Fruit fly (Drosophila melanogaster) whole organism, embryonic: ENCODE results near the gene CG9676.

Experiments
- Adf1 ChIP-seq: fragments of 200-800 bp; sonication (Bioruptor generic); IDR thresholded peaks from 2 replicates; pipeline ENCODE4 v1.3.6; 2022; ENCODE audit warnings: missing biosample characterization, missing genetic modification characterization
- Atf6 ChIP-seq: fragments of 200-800 bp; sonication (Bioruptor generic); IDR thresholded peaks from 2 replicates; pipeline ENCODE4 v1.3.6; 2022; ENCODE audit warnings: missing biosample characterization, missing genetic modification characterization
- CG12659 ChIP-seq: fragments of 200-800 bp; sonication (Bioruptor generic); optimal IDR thresholded peaks from 3 replicates; lab custom pipeline; 2017; ENCODE audit warnings: mild to moderate bottlenecking, missing biosample characterization, missing genetic modification reagents, missing genetic modification characterization
- CG15479 ChIP-seq: fragments of 200-800 bp; sonication (Bioruptor generic); optimal IDR thresholded peaks from 3 replicates; lab custom pipeline; 2019; ENCODE audit warnings: missing biosample characterization, mild to moderate bottlenecking, missing genetic modification characterization, moderate library complexity
- CG15601 ChIP-seq: fragments of 200-800 bp; sonication (Bioruptor generic); optimal IDR thresholded peaks from 3 replicates; lab custom pipeline; 2019; ENCODE audit warnings: missing biosample characterization, mild to moderate bottlenecking, missing genetic modification characterization, moderate library complexity
- CG16815 ChIP-seq: fragments of 200-800 bp; sonication (Bioruptor generic); optimal IDR thresholded peaks from 3 replicates; lab custom pipeline; 2017; ENCODE audit warnings: missing biosample characterization, mild to moderate bottlenecking, missing genetic modification characterization
- CG17385 ChIP-seq: fragments of 200-800 bp; sonication (Bioruptor generic); optimal IDR thresholded peaks from 3 replicates; lab custom pipeline; 2018; ENCODE audit warnings: missing biosample characterization, mild to moderate bottlenecking, missing genetic modification characterization
- CG2129 ChIP-seq: fragments of 200-800 bp; sonication (Bioruptor generic); IDR thresholded peaks from 2 replicates; pipeline ENCODE4 v1.3.6; 2022; ENCODE audit warnings: missing biosample characterization, missing genetic modification characterization; ENCODE audit not compliant: partially characterized antibody
- CG31441 ChIP-seq: fragments of 200-800 bp; sonication (Bioruptor generic); IDR thresholded peaks from 2 replicates; pipeline ENCODE4 v1.3.6; 2022; ENCODE audit warnings: missing biosample characterization, missing genetic modification characterization
- CG3163 ChIP-seq: fragments of 200-800 bp; sonication (Bioruptor generic); optimal IDR thresholded peaks from 3 replicates; lab custom pipeline; 2016; ENCODE audit warnings: missing biosample characterization, missing genetic modification characterization
- CG7556 ChIP-seq: fragments of 200-800 bp; sonication (Bioruptor generic); optimal IDR thresholded peaks from 2 replicates; lab custom pipeline; 2017; ENCODE audit warnings: missing biosample characterization, mild to moderate bottlenecking, missing genetic modification characterization
- CG7786 ChIP-seq: fragments of 200-800 bp; sonication (Bioruptor generic); optimal IDR thresholded peaks from 2 replicates; lab custom pipeline; 2016; ENCODE audit warnings: missing biosample characterization, missing genetic modification characterization
- CG7839 ChIP-seq: fragments of 200-800 bp; sonication (Bioruptor generic); optimal IDR thresholded peaks from 3 replicates; lab custom pipeline; 2018; ENCODE audit warnings: missing biosample characterization, mild to moderate bottlenecking, missing genetic modification characterization, moderate library complexity
- CG9437 ChIP-seq: fragments of 200-800 bp; sonication (Bioruptor generic); optimal IDR thresholded peaks from 2 replicates; lab custom pipeline; 2018; ENCODE audit warnings: missing biosample characterization, mild to moderate bottlenecking, missing genetic modification characterization
- CG9932 ChIP-seq: fragments of 200-800 bp; sonication (Bioruptor generic); IDR thresholded peaks from 2 replicates; pipeline ENCODE4 v1.3.6; 2022; ENCODE audit warnings: missing biosample characterization, missing genetic modification characterization
- CoRest ChIP-seq: fragments of 200-800 bp; sonication (Bioruptor generic); optimal IDR thresholded peaks from 3 replicates; lab custom pipeline; 2018; ENCODE audit warnings: missing biosample characterization, mild to moderate bottlenecking, missing genetic modification characterization, moderate library complexity
- Dip3 ChIP-seq: fragments of 200-800 bp; sonication (Bioruptor generic); optimal IDR thresholded peaks from 3 replicates; lab custom pipeline; 2016; ENCODE audit warnings: missing biosample characterization, missing genetic modification characterization
- Eip74EF ChIP-seq, 2 experiments: fragments of 200-800 bp in 1 of 2; fragments of >200 bp in 1 of 2; sonication (Bioruptor generic) in 1 of 2; optimal IDR thresholded peaks; 2 replicates each; lab custom pipeline; 2017 to 2019; ENCODE audit warnings: missing biosample characterization in 2 of 2, missing genetic modification characterization in 2 of 2, mild to moderate bottlenecking in 1 of 2, moderate library complexity in 1 of 2
- HLH3B ChIP-seq: fragments of 200-800 bp; sonication (Bioruptor generic); IDR thresholded peaks from 2 replicates; pipeline ENCODE4 v1.3.6; 2022; ENCODE audit warnings: missing biosample characterization, missing genetic modification characterization
- Lpt ChIP-seq: fragments of >200 bp; optimal IDR thresholded peaks from 2 replicates; lab custom pipeline; 2018; ENCODE audit warnings: missing biosample characterization, missing genetic modification characterization
- Max ChIP-seq: fragments of 200-800 bp; sonication (Bioruptor generic); optimal IDR thresholded peaks from 2 replicates; lab custom pipeline; 2016; ENCODE audit warnings: missing biosample characterization, mild to moderate bottlenecking, missing genetic modification characterization
- Med ChIP-seq: fragments of 200-800 bp; sonication (Bioruptor generic); peaks from one replicate; lab custom pipeline; 2016; ENCODE audit warnings: missing biosample characterization, missing genetic modification characterization, mild to moderate bottlenecking, inconsistent platforms, moderate library complexity
- NC2β ChIP-seq: fragments of 200-800 bp; sonication (Bioruptor generic); optimal IDR thresholded peaks from 2 replicates; lab custom pipeline; 2016; ENCODE audit warnings: missing biosample characterization, missing genetic modification characterization
- Oli ChIP-seq: fragments of 200-800 bp; sonication (Bioruptor generic); optimal IDR thresholded peaks from 2 replicates; lab custom pipeline; 2018; ENCODE audit warnings: missing biosample characterization, mild to moderate bottlenecking, missing genetic modification characterization, moderate library complexity
- TFAM ChIP-seq: fragments of 200-800 bp; sonication (Bioruptor generic); optimal IDR thresholded peaks from 2 replicates; lab custom pipeline; 2017; ENCODE audit warnings: missing biosample characterization, missing genetic modification characterization, inconsistent platforms
- bab2 ChIP-seq: fragments of 200-800 bp; sonication (Bioruptor generic); optimal IDR thresholded peaks from 2 replicates; lab custom pipeline; 2016; ENCODE audit warnings: missing biosample characterization, missing genetic modification characterization
- bowl ChIP-seq: fragments of 200-800 bp; sonication (Bioruptor generic); IDR thresholded peaks from 2 replicates; pipeline ENCODE4 v1.3.6; 2022; ENCODE audit warnings: missing biosample characterization, missing genetic modification characterization
- bsh ChIP-seq, 2 experiments: fragments of 200-800 bp; sonication (Bioruptor generic); optimal IDR thresholded peaks; 2 replicates each; lab custom pipeline; 2017 to 2018; ENCODE audit warnings: mild to moderate bottlenecking in 2 of 2, missing biosample characterization in 2 of 2, missing genetic modification characterization in 2 of 2, moderate library complexity in 1 of 2
- chn ChIP-seq: fragments of 200-800 bp; sonication (Bioruptor generic); optimal IDR thresholded peaks from 2 replicates; lab custom pipeline; 2016; ENCODE audit warnings: missing biosample characterization, missing genetic modification characterization
- dan ChIP-seq: fragments of 200-800 bp; sonication (Bioruptor generic); IDR thresholded peaks from 2 replicates; pipeline ENCODE4 v1.3.6; 2022; ENCODE audit warnings: missing biosample characterization, missing genetic modification characterization
- exex ChIP-seq: fragments of 200-800 bp; sonication (Bioruptor generic); optimal IDR thresholded peaks from 4 replicates; lab custom pipeline; 2018; ENCODE audit warnings: missing biosample characterization, mild to moderate bottlenecking, missing genetic modification characterization, moderate library complexity
- fd3F ChIP-seq: fragments of 200-800 bp; sonication (Bioruptor generic); optimal IDR thresholded peaks from 2 replicates; lab custom pipeline; 2018; ENCODE audit warnings: missing biosample characterization, mild to moderate bottlenecking, missing genetic modification characterization, moderate library complexity
- ftz-f1 ChIP-seq: fragments of 200-800 bp; sonication (Bioruptor generic); optimal IDR thresholded peaks from 2 replicates; lab custom pipeline; 2016; ENCODE audit warnings: missing biosample characterization, missing genetic modification characterization
- grau ChIP-seq: fragments of 200-800 bp; optimal IDR thresholded peaks from 3 replicates; lab custom pipeline; 2019; ENCODE audit warnings: missing biosample characterization, mild to moderate bottlenecking, missing genetic modification characterization, moderate library complexity
- hbn ChIP-seq: fragments of 200-800 bp; sonication (Bioruptor generic); IDR thresholded peaks from 2 replicates; pipeline ENCODE4 v1.3.6; 2022; ENCODE audit warnings: missing biosample characterization, missing genetic modification characterization; ENCODE audit not compliant: partially characterized antibody
- lilli ChIP-seq: fragments of 200-800 bp; sonication (Bioruptor generic); optimal IDR thresholded peaks from 3 replicates; lab custom pipeline; 2016; ENCODE audit warnings: missing biosample characterization, missing genetic modification characterization
- luna ChIP-seq: fragments of 200-800 bp; sonication (Bioruptor generic); optimal IDR thresholded peaks from 2 replicates; lab custom pipeline; 2016; ENCODE audit warnings: missing biosample characterization, missing genetic modification characterization
- nerfin-1 ChIP-seq: fragments of 200-800 bp; sonication (Bioruptor generic); optimal IDR thresholded peaks from 3 replicates; lab custom pipeline; 2019; ENCODE audit warnings: missing biosample characterization, mild to moderate bottlenecking, missing genetic modification characterization, moderate library complexity
- pnt ChIP-seq: fragments of 200-800 bp; sonication (Bioruptor generic); optimal IDR thresholded peaks from 3 replicates; lab custom pipeline; 2016; ENCODE audit warnings: missing biosample characterization, missing genetic modification characterization
- row ChIP-seq: fragments of 200-800 bp; sonication (Bioruptor generic); IDR thresholded peaks from 3 replicates; pipeline ENCODE4 v1.3.6; 2022; ENCODE audit warnings: missing biosample characterization, missing genetic modification characterization
- sens ChIP-seq: fragments of 200-800 bp; sonication (Bioruptor generic); peaks from one replicate; lab custom pipeline; 2016; ENCODE audit warnings: missing biosample characterization, missing genetic modification characterization
- sqz ChIP-seq: fragments of 200-800 bp; sonication (Bioruptor generic); optimal IDR thresholded peaks from 3 replicates; lab custom pipeline; 2018; ENCODE audit warnings: missing biosample characterization, mild to moderate bottlenecking, missing genetic modification characterization
- sug ChIP-seq: fragments of 200-800 bp; optimal IDR thresholded peaks from 2 replicates; lab custom pipeline; 2019; ENCODE audit warnings: missing biosample characterization, mild to moderate bottlenecking, missing genetic modification characterization, moderate library complexity
- ttk ChIP-seq: fragments of 200-800 bp; sonication (Bioruptor generic); IDR thresholded peaks from 2 replicates; pipeline ENCODE4 v2.1.2; 2022; ENCODE audit warnings: missing biosample characterization, missing genetic modification characterization
- yki ChIP-seq: fragments of >200 bp; optimal IDR thresholded peaks from 3 replicates; lab custom pipeline; 2018

CG9676 gene

dm6 chrX:16676653-16677052 is 23.3 kb downstream of the CG9676 start, which contains the start of gene CG13012:
Gene CG13012, minus strand, starts transcription at chrX:16676753.
- TF ChIP-seq CG2129 (GFP tag; lab: Robert Waterston, UW) (no peak), CG7556 (GFP tag; lab: Kevin White, UChicago) (no peak), yki (no peak), CG12659 (GFP tag; lab: Kevin White, UChicago) (no peak), bab2 (no peak)

- TF ChIP-seq dan (no peak), exex (tag; lab: Kevin White, UChicago) (peak; percentile 98), NC2β (GFP tag; lab: Kevin White, UChicago) (no peak), TFAM (GFP tag; lab: Kevin White, UChicago) (no peak), HLH3B (GFP tag; lab: Robert Waterston, UW) (no peak)
Measured at dm6 chrX:16674538-16674937, 25.4 kb downstream of the CG9676 start.

- TF ChIP-seq hbn (GFP tag; lab: Robert Waterston, UW) (no peak), CG9437 (GFP tag; lab: Kevin White, UChicago) (peak; percentile 62), Lpt (GFP tag; lab: Kevin White, UChicago) (no peak), Adf1 (peak; percentile 58; the same call in 1 of the 2 replicates)
Measured at dm6 chrX:16672904-16673303, 27.1 kb downstream of the CG9676 start.

- TF ChIP-seq sug (tag; lab: Kevin White, UChicago): peak; percentile 38
- peak; percentile 23; the same call in 1 of the 2 replicates for TF ChIP-seq Atf6 (GFP tag; lab: Robert Waterston, UW)
- TF ChIP-seq bowl (GFP tag; lab: Robert Waterston, UW): no peak
- peak; percentile 33 for TF ChIP-seq Oli (tag; lab: Kevin White, UChicago)
- TF ChIP-seq CG9932 (GFP tag; lab: Robert Waterston, UW): peak; percentile 33; the same call in 1 of the 2 replicates
- TF ChIP-seq CG7786 (GFP tag; lab: Kevin White, UChicago): peak; percentile 0
- no peak for TF ChIP-seq fd3F
- TF ChIP-seq Med (GFP tag; lab: Kevin White, UChicago): peak; percentile 87
- no peak for TF ChIP-seq nerfin-1 (tag; lab: Kevin White, UChicago)
- TF ChIP-seq Max (GFP tag; lab: Kevin White, UChicago): no peak
- TF ChIP-seq ttk (GFP tag; lab: Robert Waterston, UW): no peak
- peak; percentile 21 for TF ChIP-seq CG17385 (GFP tag; lab: Kevin White, UChicago)
- peak; percentile 18; the same call in 1 of the 2 replicates for TF ChIP-seq CG31441 (GFP tag; lab: Robert Waterston, UW)
- TF ChIP-seq row: peak; percentile 66
- no peak for TF ChIP-seq chn (GFP tag; lab: Kevin White, UChicago)
- no peak for TF ChIP-seq CG15601 (tag; lab: Kevin White, UChicago)
- no peak for TF ChIP-seq sqz (GFP tag; lab: Kevin White, UChicago)
- TF ChIP-seq luna (GFP tag; lab: Kevin White, UChicago): no peak
- TF ChIP-seq CG7839 (tag; lab: Kevin White, UChicago): peak; percentile 48
- TF ChIP-seq CoRest (tag; lab: Kevin White, UChicago): peak; percentile 25
- TF ChIP-seq CG16815 (GFP tag; lab: Kevin White, UChicago): no peak
- TF ChIP-seq Dip3 (GFP tag; lab: Kevin White, UChicago): peak; percentile 8
- TF ChIP-seq grau (tag; lab: Kevin White, UChicago): peak; percentile 89
- TF ChIP-seq ftz-f1: no peak
- TF ChIP-seq lilli: no peak
- peak; percentile 60 for TF ChIP-seq sens
- peak in 1 of 2 experiments; percentile 20 for TF ChIP-seq bsh (GFP tag; optimal IDR thresholded peaks at IDR 0.05; lab: Kevin White, UChicago)
- peak; percentile 97 for TF ChIP-seq Adf1
- TF ChIP-seq pnt (GFP tag; lab: Kevin White, UChicago): no peak
- TF ChIP-seq Eip74EF (GFP tag; optimal IDR thresholded peaks at IDR 0.05; lab: Kevin White, UChicago): peak in 1 of 2 experiments; percentile 10
- no peak for TF ChIP-seq CG3163
- no peak for TF ChIP-seq CG15479 (GFP tag; lab: Kevin White, UChicago)
Measured at dm6 chrX:16670691-16671481, 29.1 kb downstream of the CG9676 start.
